Worm (Caenorhabditis elegans): ENCODE measurements around the gene jmjd-4.

- TF ChIP-seq W03F9.2 (tag; optimal IDR thresholded peaks at IDR 0.05) (no peak), dao-5 (tag; optimal IDR thresholded peaks at IDR 0.05) (no peak)
Measured at ce11 chrIII:10290541-10290940, 43.3 kb downstream of the jmjd-4 start.
